Worm (Caenorhabditis elegans) whole organism, young adult: ENCODE data around the gene bus-18.

ENCODE experiments used
- C06A6.2 ChIP-seq: fragments of 200-800 bp; sonication (Bioruptor generic); conservative IDR thresholded peaks from 2 replicates; pipeline ENCODE4 v1.3.6; 2022; ENCODE audit warnings: missing genetic modification characterization, missing compliant biosample characterization
- F33H1.4 ChIP-seq: fragments of 200-800 bp; sonication (Bioruptor generic); IDR thresholded peaks from 2 replicates; pipeline ENCODE4 v1.3.6; 2022; ENCODE audit warnings: missing genetic modification reagents, missing genetic modification characterization, missing compliant biosample characterization
- T07F8.4 ChIP-seq: sonication (generic microtip); optimal IDR thresholded peaks from 2 replicates; lab custom pipeline; 2016; ENCODE audit warnings: mild to moderate bottlenecking, missing genetic modification characterization, moderate library complexity, missing compliant biosample characterization
- ama-1 ChIP-seq, 3 experiments: fragments of 150-350 bp in 1 of 3; sonication (generic microtip) in 2 of 3; optimal IDR thresholded peaks; 2 replicates each; lab custom pipeline; 2014 to 2018; ENCODE audit warnings: missing biosample characterization in 2 of 3, missing genetic modification characterization in 2 of 3, missing genetic modification reagents in 2 of 3
- atf-7 ChIP-seq: sonication (generic microtip); optimal IDR thresholded peaks from 2 replicates; lab custom pipeline; 2017; ENCODE audit warnings: mild to moderate bottlenecking, missing genetic modification characterization, missing compliant biosample characterization
- attf-5 ChIP-seq: fragments of 200-800 bp; sonication (Bioruptor generic); optimal IDR thresholded peaks from 2 replicates; lab custom pipeline; 2018; ENCODE audit warnings: mild to moderate bottlenecking, missing genetic modification characterization, missing compliant biosample characterization
- ceh-100 ChIP-seq: fragments of 200-800 bp; sonication (Bioruptor generic); IDR thresholded peaks from 2 replicates; pipeline ENCODE4 v1.3.6; 2022; ENCODE audit warnings: missing genetic modification reagents, missing genetic modification characterization, missing compliant biosample characterization
- gei-17 ChIP-seq: fragments of 200-800 bp; sonication (Bioruptor generic); optimal IDR thresholded peaks from 2 replicates; lab custom pipeline; 2018; ENCODE audit warnings: mild to moderate bottlenecking, missing genetic modification characterization, missing compliant biosample characterization
- madf-3 ChIP-seq: fragments of 200-800 bp; sonication (Bioruptor generic); IDR thresholded peaks from 2 replicates; pipeline ENCODE4 v1.3.6; 2022; ENCODE audit warnings: missing genetic modification reagents, missing genetic modification characterization, missing compliant biosample characterization
- pha-4 ChIP-seq: fragments of 150-350 bp; sonication (generic microtip); optimal IDR thresholded peaks from 2 replicates; lab custom pipeline; 2014; ENCODE audit warnings: missing biosample characterization, missing genetic modification reagents, missing genetic modification characterization
- snpc-4 ChIP-seq, 5 experiments: fragments of 150-350 bp in 1 of 5; sonication (generic microtip) in 4 of 5; optimal IDR thresholded peaks; 2 replicates each; lab custom pipeline; 2014 to 2018; ENCODE audit warnings: missing genetic modification characterization in 5 of 5, missing biosample characterization in 3 of 5, antibody characterized with exemption in 2 of 5, mild to moderate bottlenecking in 2 of 5, missing compliant biosample characterization in 2 of 5, missing genotype in 2 of 5, moderate library complexity in 2 of 5, missing genetic modification reagents in 1 of 5
- unc-62 ChIP-seq: fragments of 150-350 bp; optimal IDR thresholded peaks from 2 replicates; lab custom pipeline; 2014; ENCODE audit warnings: missing biosample characterization, missing genetic modification reagents, missing genetic modification characterization

ce11 chrV:11773420-11773819 is at the start of gene bus-18:
- no peak for TF ChIP-seq snpc-4 (GFP tag; optimal IDR thresholded peaks at IDR 0.05; lab: Kevin White, UChicago)
- TF ChIP-seq snpc-4 (tag; optimal IDR thresholded peaks at IDR 0.05; lab: Kevin White, UChicago), result no peak
- no peak for TF ChIP-seq C06A6.2
- no peak for TF ChIP-seq attf-5
- TF ChIP-seq ama-1 (optimal IDR thresholded peaks at IDR 0.05; lab: Kevin White, UChicago), result no peak
- TF ChIP-seq ama-1 (GFP tag; optimal IDR thresholded peaks at IDR 0.05; lab: Kevin White, UChicago), result no peak
- no peak for TF ChIP-seq T07F8.4 (tag; lab: Kevin White, UChicago)
- no peak for TF ChIP-seq gei-17 (GFP tag; lab: Kevin White, UChicago)
- TF ChIP-seq ceh-100 (GFP tag; lab: Robert Waterston, UW), result no peak
- TF ChIP-seq F33H1.4 (GFP tag; lab: Robert Waterston, UW), result no peak
- TF ChIP-seq madf-3, result no peak
- no peak for TF ChIP-seq pha-4
- TF ChIP-seq atf-7 (tag; lab: Kevin White, UChicago), result no peak
- TF ChIP-seq unc-62 (GFP tag; lab: Kevin White, UChicago), result no peak
